Fruit fly (Drosophila melanogaster) whole organism, embryonic: ENCODE data around the gene Sec3.

Source experiments
- Ada2b ChIP-seq: fragments of 200-800 bp; sonication (Bioruptor generic); IDR thresholded peaks from 2 replicates; pipeline ENCODE4 v1.3.6; 2022; ENCODE audit warnings: missing biosample characterization, missing genetic modification characterization
- CG1233 ChIP-seq: fragments of 200-800 bp; sonication (Bioruptor generic); optimal IDR thresholded peaks from 4 replicates; lab custom pipeline; 2018; ENCODE audit warnings: missing biosample characterization, mild to moderate bottlenecking, missing genetic modification characterization
- CG12942 ChIP-seq: fragments of 200-800 bp; sonication (Bioruptor generic); optimal IDR thresholded peaks from 3 replicates; lab custom pipeline; 2016; ENCODE audit warnings: missing biosample characterization, missing genetic modification characterization
- CG32532 ChIP-seq: fragments of 200-800 bp; sonication (Bioruptor generic); IDR thresholded peaks from 2 replicates; pipeline ENCODE4 v1.3.6; 2022; ENCODE audit warnings: missing biosample characterization, missing genetic modification characterization
- CG4424 ChIP-seq: fragments of 200-800 bp; sonication (Bioruptor generic); optimal IDR thresholded peaks from 3 replicates; lab custom pipeline; 2016; ENCODE audit warnings: missing biosample characterization, missing genetic modification characterization
- al ChIP-seq: fragments of 200-800 bp; sonication (Bioruptor generic); IDR thresholded peaks from 2 replicates; pipeline ENCODE4 v1.3.6; 2022; ENCODE audit warnings: missing biosample characterization, missing genetic modification characterization
- ftz-f1 ChIP-seq: fragments of 200-800 bp; sonication (Bioruptor generic); optimal IDR thresholded peaks from 2 replicates; lab custom pipeline; 2016; ENCODE audit warnings: missing biosample characterization, missing genetic modification characterization
- insv ChIP-seq, 2 experiments: fragments of 200-800 bp; sonication (Bioruptor generic); optimal IDR thresholded peaks; 3 replicates each; lab custom pipeline; 2016 to 2018; ENCODE audit warnings: missing biosample characterization in 2 of 2, missing genetic modification characterization in 2 of 2
- repo ChIP-seq: fragments of 200-800 bp; sonication (Bioruptor generic); optimal IDR thresholded peaks from 2 replicates; lab custom pipeline; 2016; ENCODE audit warnings: missing biosample characterization, missing genetic modification characterization
- slp2 ChIP-seq: fragments of 200-800 bp; sonication (Bioruptor generic); optimal IDR thresholded peaks from 2 replicates; lab custom pipeline; 2016; ENCODE audit warnings: missing biosample characterization, missing genetic modification characterization
- unpg ChIP-seq: fragments of 200-800 bp; sonication (Bioruptor generic); optimal IDR thresholded peaks from 3 replicates; lab custom pipeline; 2018; ENCODE audit warnings: missing biosample characterization, mild to moderate bottlenecking, missing genetic modification characterization, moderate library complexity
- wdn ChIP-seq: fragments of 200-800 bp; sonication (Bioruptor generic); IDR thresholded peaks from 2 replicates; pipeline ENCODE4 v1.3.6; 2022; ENCODE audit warnings: missing biosample characterization, missing genetic modification characterization
- zen2 ChIP-seq: fragments of 200-800 bp; sonication (Bioruptor generic); IDR thresholded peaks from 3 replicates; pipeline ENCODE4 v1.3.6; 2022; ENCODE audit warnings: missing biosample characterization, missing genetic modification characterization; ENCODE audit not compliant: partially characterized antibody

DNA sequence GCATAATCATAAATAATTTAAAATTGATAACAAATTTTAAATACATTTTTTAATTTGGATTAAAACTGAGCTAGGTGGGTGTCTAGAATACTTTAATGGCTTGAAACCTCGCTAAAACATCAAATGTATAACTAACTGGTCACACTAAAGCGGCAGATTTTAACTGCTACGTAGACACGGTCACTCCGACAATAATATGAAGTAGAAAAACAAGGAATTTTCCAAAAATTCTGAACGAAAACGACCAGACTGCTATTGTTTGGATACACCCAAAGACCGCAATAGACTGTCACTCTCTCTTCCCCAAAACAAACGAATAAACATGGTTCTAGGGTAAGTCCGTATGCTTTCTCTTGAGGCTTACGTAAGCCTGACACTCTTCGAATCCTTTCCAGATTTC is 40.8 kb upstream of the Sec3 start, which contains the start of gene QIL1:
- TF ChIP-seq al (GFP tag; lab: Robert Waterston, UW), result no peak
- TF ChIP-seq Ada2b (GFP tag; lab: Robert Waterston, UW), result no peak
- TF ChIP-seq ftz-f1, result no peak
- TF ChIP-seq CG4424 (GFP tag; lab: Kevin White, UChicago), result no peak
- no peak for TF ChIP-seq insv (GFP tag; optimal IDR thresholded peaks at IDR 0.05; lab: Kevin White, UChicago)
- no peak for TF ChIP-seq CG1233
- no peak for TF ChIP-seq CG32532 (GFP tag; lab: Robert Waterston, UW)
- TF ChIP-seq unpg (GFP tag; lab: Kevin White, UChicago), result no peak
- TF ChIP-seq wdn (GFP tag; lab: Robert Waterston, UW), result no peak
- TF ChIP-seq repo (GFP tag; lab: Kevin White, UChicago), result no peak
- no peak for TF ChIP-seq slp2 (GFP tag; lab: Kevin White, UChicago)
- no peak for TF ChIP-seq zen2 (GFP tag; lab: Robert Waterston, UW)
- no peak for TF ChIP-seq CG12942 (GFP tag; lab: Kevin White, UChicago)
